ENCODE assay signal across 1 fruit fly cellular context in the genomic region with DNA sequence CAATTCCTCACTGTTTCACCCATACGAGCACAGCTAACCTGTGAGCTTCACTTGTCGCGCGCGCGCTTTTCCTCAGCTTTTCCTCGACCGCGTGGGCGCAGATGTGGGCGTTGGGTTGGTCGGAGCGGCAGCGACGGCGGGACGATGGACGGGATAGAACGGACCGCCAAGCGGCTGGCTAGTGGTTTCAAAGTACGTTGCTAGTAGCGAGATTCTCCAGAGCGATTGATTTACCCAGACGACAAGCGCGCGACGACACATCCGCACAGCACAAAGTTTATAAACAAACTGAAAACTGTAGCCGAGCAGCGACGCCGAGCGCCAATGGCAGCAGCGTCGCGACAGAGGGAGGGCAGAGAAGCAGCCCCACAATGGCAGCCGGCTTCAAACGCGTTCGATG.
A peak's percentile ranks its signal among the peaks of the same experiment; 100 is the strongest.
TF ChIP-seq lines count a peak whose summit lies in the region.

A gene (minus strand): TSS at position 292 of the 400 bp plus-strand sequence.

TF ChIP-seq in whole organism, embryonic, 481 proteins besides CTCF, POLR2A, EP300 and RAD21 (continued from another document):
- TF ChIP-seq CG1602 (GFP tag; optimal IDR thresholded peaks at IDR 0.05; lab: Kevin White, UChicago) (no peak), cato (GFP tag; optimal IDR thresholded peaks at IDR 0.05; lab: Kevin White, UChicago; ENCODE audit: borderline replicate concordance) (no peak), CG7928 (GFP tag; optimal IDR thresholded peaks at IDR 0.05; lab: Kevin White, UChicago) (no peak), gcm2 (GFP tag; optimal IDR thresholded peaks at IDR 0.05; lab: Kevin White, UChicago) (no peak), knrl (GFP tag; IDR thresholded peaks at IDR 0.05; lab: Robert Waterston, UW; ENCODE audit: partially characterized antibody) (0 out of 3 replicates have a peak, but pooled peaks have one; percentile 12), trh (GFP tag; optimal IDR thresholded peaks at IDR 0.05; lab: Kevin White, UChicago) (no peak), CG5245 (GFP tag; optimal IDR thresholded peaks at IDR 0.05; lab: Kevin White, UChicago) (no peak), HLH54F (GFP tag; optimal IDR thresholded peaks at IDR 0.05; lab: Kevin White, UChicago) (no peak), hth (optimal IDR thresholded peaks at IDR 0.05; lab: Kevin White, UChicago) (no peak), zfh1 (GFP tag; IDR thresholded peaks at IDR 0.05; lab: Robert Waterston, UW) (peak; percentile 21; the same call in 1 of the 3 replicates), B-H1 (GFP tag; IDR thresholded peaks at IDR 0.05; lab: Robert Waterston, UW) (no peak), CG3163 (GFP tag; optimal IDR thresholded peaks at IDR 0.05; lab: Kevin White, UChicago) (peak; percentile 13), tna (GFP tag; IDR thresholded peaks at IDR 0.05; lab: Robert Waterston, UW; ENCODE audit: partially characterized antibody) (0 out of 2 replicates have a peak, but pooled peaks have one; percentile 42), CG2116 (GFP tag; optimal IDR thresholded peaks at IDR 0.05; lab: Kevin White, UChicago) (no peak), CG3726 (GFP tag; IDR thresholded peaks at IDR 0.05; lab: Robert Waterston, UW) (no peak)
